Worm (Caenorhabditis elegans) whole organism, young adult: ENCODE results near the gene W01A11.7.

Experiments
- C06A6.2 ChIP-seq: fragments of 200-800 bp; sonication (Bioruptor generic); conservative IDR thresholded peaks from 2 replicates; pipeline ENCODE4 v1.3.6; 2022; ENCODE audit warnings: missing genetic modification characterization, missing compliant biosample characterization
- F22D6.2 ChIP-seq: sonication (generic microtip); optimal IDR thresholded peaks from 2 replicates; lab custom pipeline; 2016; ENCODE audit warnings: mild to moderate bottlenecking, missing genetic modification characterization, missing compliant biosample characterization
- K11D2.4 ChIP-seq: fragments of 200-800 bp; sonication (Bioruptor generic); IDR thresholded peaks from 2 replicates; pipeline ENCODE4 v1.3.6; 2022; ENCODE audit warnings: missing genetic modification reagents, missing genetic modification characterization, missing compliant biosample characterization
- Y53F4B.3 ChIP-seq: fragments of 200-800 bp; sonication (Bioruptor generic); IDR thresholded peaks from 2 replicates; pipeline ENCODE4 v1.3.6; 2022; ENCODE audit warnings: missing genetic modification reagents, missing genetic modification characterization, missing compliant biosample characterization
- Y53G8AR.9 ChIP-seq: fragments of 200-800 bp; sonication (Bioruptor generic); conservative IDR thresholded peaks from 2 replicates; pipeline ENCODE4 v1.3.6; 2022; ENCODE audit warnings: missing genetic modification reagents, missing genetic modification characterization, missing compliant biosample characterization
- Y79H2A.3 ChIP-seq: fragments of 200-800 bp; sonication (Bioruptor generic); conservative IDR thresholded peaks from 2 replicates; pipeline ENCODE4 v1.3.6; 2022; ENCODE audit warnings: missing genetic modification reagents, missing genetic modification characterization, missing compliant biosample characterization
- ama-1 ChIP-seq, 3 experiments: fragments of 150-350 bp in 1 of 3; sonication (generic microtip) in 2 of 3; optimal IDR thresholded peaks; 2 replicates each; lab custom pipeline; 2014 to 2018; ENCODE audit warnings: missing biosample characterization in 2 of 3, missing genetic modification characterization in 2 of 3, missing genetic modification reagents in 2 of 3
- attf-5 ChIP-seq: fragments of 200-800 bp; sonication (Bioruptor generic); optimal IDR thresholded peaks from 2 replicates; lab custom pipeline; 2018; ENCODE audit warnings: mild to moderate bottlenecking, missing genetic modification characterization, missing compliant biosample characterization
- ccch-3 ChIP-seq: fragments of 200-800 bp; sonication (Bioruptor generic); optimal IDR thresholded peaks from 2 replicates; lab custom pipeline; 2018; ENCODE audit warnings: mild to moderate bottlenecking, missing genetic modification characterization, missing compliant biosample characterization
- cebp-1 ChIP-seq, 2 experiments: fragments of 200-800 bp in 1 of 2; sonication (Bioruptor generic) in 1 of 2; sonication (generic microtip) in 1 of 2; IDR thresholded peaks in 1 of 2; optimal IDR thresholded peaks in 1 of 2; 2 replicates each; pipeline versions ENCODE4 v1.3.6 to Lab custom; 2017 to 2022; ENCODE audit warnings: missing compliant biosample characterization in 2 of 2, missing genetic modification characterization in 2 of 2, mild to moderate bottlenecking in 1 of 2, missing genetic modification reagents in 1 of 2, moderate library complexity in 1 of 2
- ceh-40 ChIP-seq: fragments of 200-800 bp; sonication (Bioruptor generic); IDR thresholded peaks from 2 replicates; pipeline ENCODE4 v1.3.6; 2022; ENCODE audit warnings: missing genetic modification characterization, missing compliant biosample characterization
- ceh-58 ChIP-seq: fragments of 200-800 bp; sonication (Bioruptor generic); IDR thresholded peaks from 2 replicates; pipeline ENCODE4 v1.3.6; 2022; ENCODE audit warnings: missing genetic modification characterization, missing compliant biosample characterization
- ceh-91 ChIP-seq: fragments of 200-800 bp; sonication (Bioruptor generic); IDR thresholded peaks from 2 replicates; pipeline ENCODE4 v1.3.6; 2022; ENCODE audit warnings: missing genetic modification reagents, missing genetic modification characterization, missing compliant biosample characterization
- chd-7 ChIP-seq: sonication (generic microtip); optimal IDR thresholded peaks from 2 replicates; lab custom pipeline; 2016; ENCODE audit warnings: mild to moderate bottlenecking, missing genetic modification characterization, moderate library complexity, missing compliant biosample characterization
- ekl-4 ChIP-seq: fragments of 200-800 bp; sonication (Bioruptor generic); IDR thresholded peaks from 2 replicates; pipeline ENCODE4 v1.3.6; 2022; ENCODE audit warnings: missing genetic modification reagents, missing genetic modification characterization, missing compliant biosample characterization
- ets-4 ChIP-seq: fragments of 200-800 bp; sonication (Bioruptor generic); optimal IDR thresholded peaks from 2 replicates; lab custom pipeline; 2018; ENCODE audit warnings: mild to moderate bottlenecking, missing genetic modification characterization, missing compliant biosample characterization
- hmg-1.2 ChIP-seq: fragments of 200-800 bp; sonication (Bioruptor generic); IDR thresholded peaks from 2 replicates; pipeline ENCODE4 v1.3.6; 2022; ENCODE audit warnings: missing genetic modification reagents, missing genetic modification characterization, missing compliant biosample characterization
- hsf-1 ChIP-seq: fragments of 200-800 bp; sonication (Bioruptor generic); IDR thresholded peaks from 2 replicates; pipeline ENCODE4 v1.3.6; 2022; ENCODE audit warnings: missing genetic modification reagents, missing genetic modification characterization, missing compliant biosample characterization
- lag-1 ChIP-seq: fragments of 200-800 bp; sonication (Bioruptor generic); IDR thresholded peaks from 2 replicates; pipeline ENCODE4 v1.3.6; 2022; ENCODE audit warnings: missing genetic modification reagents, missing genetic modification characterization, missing compliant biosample characterization
- let-607 ChIP-seq, 2 experiments: fragments of 200-800 bp in 1 of 2; sonication (Bioruptor generic) in 1 of 2; sonication (generic microtip) in 1 of 2; optimal IDR thresholded peaks; 2 replicates each; lab custom pipeline; 2016 to 2018; ENCODE audit warnings: mild to moderate bottlenecking in 2 of 2, missing compliant biosample characterization in 2 of 2, missing genetic modification characterization in 2 of 2, moderate library complexity in 2 of 2, missing genotype in 1 of 2
- lin-54 ChIP-seq: fragments of 200-800 bp; sonication (Bioruptor generic); optimal IDR thresholded peaks from 2 replicates; lab custom pipeline; 2018; ENCODE audit warnings: mild to moderate bottlenecking, missing genetic modification characterization, missing compliant biosample characterization
- madf-10 ChIP-seq: sonication (generic microtip); optimal IDR thresholded peaks from 2 replicates; lab custom pipeline; 2016; ENCODE audit warnings: mild to moderate bottlenecking, missing genetic modification characterization, missing compliant biosample characterization
- madf-3 ChIP-seq: fragments of 200-800 bp; sonication (Bioruptor generic); IDR thresholded peaks from 2 replicates; pipeline ENCODE4 v1.3.6; 2022; ENCODE audit warnings: missing genetic modification reagents, missing genetic modification characterization, missing compliant biosample characterization
- mes-4 ChIP-seq: sonication (generic microtip); optimal IDR thresholded peaks from 2 replicates; lab custom pipeline; 2016; ENCODE audit warnings: missing genotype, missing genetic modification characterization, missing compliant biosample characterization
- nhr-80 ChIP-seq: sonication (generic microtip); optimal IDR thresholded peaks from 2 replicates; lab custom pipeline; 2016; ENCODE audit warnings: missing genetic modification characterization, missing compliant biosample characterization
- repo-1 ChIP-seq: sonication (generic microtip); optimal IDR thresholded peaks from 2 replicates; lab custom pipeline; 2017; ENCODE audit warnings: mild to moderate bottlenecking, missing genetic modification characterization, missing compliant biosample characterization
- sdz-38 ChIP-seq: sonication (generic microtip); optimal IDR thresholded peaks from 2 replicates; lab custom pipeline; 2016; ENCODE audit warnings: missing genotype, missing genetic modification characterization, missing compliant biosample characterization
- snpc-1.1 ChIP-seq: sonication (generic microtip); optimal IDR thresholded peaks from 2 replicates; lab custom pipeline; 2017; ENCODE audit warnings: missing genetic modification characterization, mild to moderate bottlenecking, missing compliant biosample characterization, antibody characterized with exemption, moderate library complexity, missing genotype, missing genetic modification reagents; ENCODE audit not compliant: insufficient read depth
- somi-1 ChIP-seq: fragments of 200-800 bp; sonication (Bioruptor generic); optimal IDR thresholded peaks from 2 replicates; lab custom pipeline; 2018; ENCODE audit warnings: mild to moderate bottlenecking, missing genetic modification characterization, missing compliant biosample characterization
- tbx-9 ChIP-seq: sonication (generic microtip); optimal IDR thresholded peaks from 2 replicates; lab custom pipeline; 2016; ENCODE audit warnings: borderline replicate concordance, missing genetic modification characterization, inconsistent platforms, missing compliant biosample characterization
- xnd-1 ChIP-seq: sonication (generic microtip); optimal IDR thresholded peaks from 2 replicates; lab custom pipeline; 2016; ENCODE audit warnings: missing genotype, missing genetic modification reagents, missing genetic modification characterization, missing compliant biosample characterization
- zim-3 ChIP-seq: sonication (generic microtip); optimal IDR thresholded peaks from 2 replicates; lab custom pipeline; 2017; ENCODE audit warnings: mild to moderate bottlenecking, missing genetic modification characterization, moderate library complexity, missing compliant biosample characterization
- ztf-6 ChIP-seq: fragments of 200-800 bp; sonication (Bioruptor generic); IDR thresholded peaks from 2 replicates; pipeline ENCODE4 v1.3.6; 2022; ENCODE audit warnings: missing genetic modification reagents, missing genetic modification characterization, missing compliant biosample characterization

The W01A11.7 gene

DNA sequence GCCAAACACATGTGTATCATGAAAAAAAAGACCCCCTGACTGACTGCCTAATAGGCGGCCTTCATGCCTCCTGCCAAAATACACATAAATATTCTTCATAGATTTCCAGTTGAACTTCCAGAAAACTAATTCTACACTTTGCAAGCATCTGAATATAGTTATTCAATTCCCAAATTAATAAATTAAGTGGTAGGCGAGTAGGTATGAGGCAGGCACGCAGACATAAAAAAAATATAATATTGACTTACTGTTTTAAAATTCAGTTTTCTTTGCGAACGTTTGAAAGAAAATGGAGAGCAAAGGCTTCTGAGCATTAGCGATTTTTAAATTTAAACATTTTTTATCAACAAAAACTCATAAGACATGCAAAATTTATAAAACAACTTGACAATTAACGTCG is 17.3 kb downstream of the W01A11.7 start (continued):
- TF ChIP-seq ama-1 (optimal IDR thresholded peaks at IDR 0.05; lab: Kevin White, UChicago) (no peak), ama-1 (GFP tag; optimal IDR thresholded peaks at IDR 0.05; lab: Kevin White, UChicago) (no peak), Y53G8AR.9 (GFP tag; lab: Robert Waterston, UW) (0 out of 2 replicates have a peak, but pooled peaks have one; percentile 26)

DNA sequence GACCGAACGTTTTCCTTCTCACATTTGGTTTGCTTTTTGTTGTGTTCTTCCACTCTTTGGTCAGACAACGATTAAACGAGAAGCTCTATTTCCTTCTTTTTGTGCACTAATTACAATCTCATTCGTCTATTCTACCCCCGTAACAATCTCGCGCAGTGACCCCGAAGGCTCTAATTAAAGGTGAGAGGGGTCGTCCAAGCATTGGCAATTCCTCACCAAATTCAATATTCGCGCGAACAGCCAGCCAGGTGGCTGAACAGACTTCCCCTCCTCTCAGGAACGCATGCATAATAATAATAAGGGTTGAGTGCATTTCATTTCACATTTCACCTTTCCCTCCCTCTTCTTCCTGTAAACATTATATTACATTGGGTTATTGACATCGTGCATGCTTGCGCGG is 20.1 kb downstream of the W01A11.7 start:
- TF ChIP-seq tbx-9 (tag; lab: Kevin White, UChicago) (no peak), ceh-40 (no peak), cebp-1 (GFP tag; IDR thresholded peaks at IDR 0.05; lab: Robert Waterston, UW) (no peak), cebp-1 (tag; optimal IDR thresholded peaks at IDR 0.05; lab: Kevin White, UChicago) (no peak)

DNA sequence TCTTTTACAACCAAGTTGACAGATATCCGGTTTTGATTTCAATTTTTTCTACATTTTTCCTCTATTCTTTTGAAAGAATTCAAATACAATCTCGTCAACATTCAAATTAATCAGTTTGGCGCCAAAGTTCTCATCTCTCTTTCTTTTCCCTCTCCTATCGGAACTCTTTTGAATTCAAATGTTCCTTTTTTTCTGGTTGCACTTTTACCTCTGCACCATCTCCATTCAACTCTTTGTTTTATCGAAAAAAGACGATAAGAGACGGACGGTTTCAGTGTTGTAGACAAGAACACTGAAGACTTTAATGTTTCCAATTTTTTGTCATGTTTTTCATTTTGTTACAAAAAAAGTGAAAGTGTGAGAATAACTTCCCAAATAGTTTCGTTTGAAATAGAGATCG is 29.2 kb downstream of the W01A11.7 start:
- TF ChIP-seq C06A6.2 = no peak
- no peak for TF ChIP-seq F22D6.2
- no peak for TF ChIP-seq Y53F4B.3
- TF ChIP-seq nhr-80 (tag; lab: Kevin White, UChicago) = peak; percentile 90
- no peak for TF ChIP-seq madf-10 (tag; lab: Kevin White, UChicago)
- no peak for TF ChIP-seq zim-3 (tag; lab: Kevin White, UChicago)
- TF ChIP-seq Y53G8AR.9 (GFP tag; lab: Robert Waterston, UW) = no peak
- TF ChIP-seq repo-1 (tag; lab: Kevin White, UChicago) = no peak
- no peak for TF ChIP-seq madf-3 (GFP tag; lab: Robert Waterston, UW)
- TF ChIP-seq ccch-3 (GFP tag; lab: Kevin White, UChicago) = no peak
- TF ChIP-seq attf-5 (GFP tag; lab: Kevin White, UChicago) = peak; percentile 11
- no peak for TF ChIP-seq ets-4
- TF ChIP-seq xnd-1 (tag; lab: Kevin White, UChicago) = no peak
- TF ChIP-seq snpc-1.1 = no peak
- TF ChIP-seq K11D2.4 (GFP tag; lab: Robert Waterston, UW) = no peak
- no peak for TF ChIP-seq let-607 (tag; optimal IDR thresholded peaks at IDR 0.05; lab: Kevin White, UChicago)
- no peak for TF ChIP-seq mes-4
- no peak for TF ChIP-seq hmg-1.2 (GFP tag; lab: Robert Waterston, UW)

ce11 chrV:6471208-6471607 is 34.0 kb downstream of the W01A11.7 start:
- TF ChIP-seq lag-1 (GFP tag; lab: Robert Waterston, UW) = no peak
- TF ChIP-seq hsf-1 (GFP tag; lab: Robert Waterston, UW) = no peak
- TF ChIP-seq xnd-1 (tag; lab: Kevin White, UChicago) = no peak
- no peak for TF ChIP-seq somi-1 (GFP tag; lab: Kevin White, UChicago)
- no peak for TF ChIP-seq Y79H2A.3 (GFP tag; lab: Robert Waterston, UW)
- no peak for TF ChIP-seq chd-7 (tag; lab: Kevin White, UChicago)
- TF ChIP-seq ztf-6 (GFP tag; lab: Robert Waterston, UW) = no peak
- no peak for TF ChIP-seq ekl-4 (GFP tag; lab: Robert Waterston, UW)

- TF ChIP-seq sdz-38 (no peak), lin-54 (GFP tag; lab: Kevin White, UChicago) (no peak), lag-1 (GFP tag; lab: Robert Waterston, UW) (no peak), ceh-58 (GFP tag; lab: Robert Waterston, UW) (no peak), ceh-91 (no peak)
Observed at ce11 chrV:6467676-6468075, 37.5 kb downstream of the W01A11.7 start.
